Worm (Caenorhabditis elegans) whole organism, late embryonic: ENCODE measurements around the gene pak-1.

Experiments used
- F13H6.1 ChIP-seq: sonication (generic microtip); optimal IDR thresholded peaks from 2 replicates; lab custom pipeline; 2016; ENCODE audit warnings: missing genetic modification characterization, missing compliant biosample characterization
- T23F11.4 ChIP-seq: fragments of 200-800 bp; sonication (Bioruptor generic); optimal IDR thresholded peaks from 2 replicates; lab custom pipeline; 2018; ENCODE audit warnings: mild to moderate bottlenecking, missing genetic modification characterization, missing compliant biosample characterization
- ceh-19 ChIP-seq: fragments of 200-800 bp; sonication (Bioruptor generic); optimal IDR thresholded peaks from 2 replicates; lab custom pipeline; 2018; ENCODE audit warnings: mild to moderate bottlenecking, missing genetic modification characterization, missing compliant biosample characterization
- elt-4 ChIP-seq: sonication (generic microtip); optimal IDR thresholded peaks from 2 replicates; lab custom pipeline; 2016; ENCODE audit warnings: missing genetic modification characterization, missing compliant biosample characterization
- hlh-15 ChIP-seq: sonication (generic microtip); optimal IDR thresholded peaks from 2 replicates; lab custom pipeline; 2016; ENCODE audit warnings: missing genetic modification characterization, missing compliant biosample characterization
- pha-4 ChIP-seq: fragments of 150-350 bp; optimal IDR thresholded peaks from 2 replicates; lab custom pipeline; 2018; ENCODE audit warnings: missing biosample characterization, missing genetic modification reagents, missing genetic modification characterization
- rnt-1 ChIP-seq: sonication (generic microtip); optimal IDR thresholded peaks from 2 replicates; lab custom pipeline; 2016; ENCODE audit warnings: missing genetic modification characterization, missing compliant biosample characterization
- sox-4 ChIP-seq: sonication (generic microtip); optimal IDR thresholded peaks from 2 replicates; lab custom pipeline; 2017; ENCODE audit warnings: mild to moderate bottlenecking, missing genetic modification characterization, inconsistent platforms, missing compliant biosample characterization

DNA sequence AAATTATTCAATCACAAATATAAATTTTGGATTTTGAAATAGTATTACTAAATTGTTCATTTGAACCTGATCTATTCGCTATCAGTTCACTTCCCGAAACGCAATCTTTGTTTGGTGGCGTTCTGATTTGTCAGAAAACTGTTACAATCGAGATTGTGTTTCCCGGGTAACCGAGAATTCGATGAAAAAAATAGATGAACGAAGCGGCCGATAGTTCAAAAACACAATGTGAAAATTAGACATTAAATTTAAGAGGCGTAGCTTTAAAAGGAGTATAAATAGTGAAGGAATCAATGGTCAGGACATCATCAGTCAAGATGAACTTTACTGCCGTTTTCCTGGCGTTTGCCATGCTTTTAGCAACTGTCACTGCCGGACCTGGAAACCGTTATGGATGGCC lies 37.4 kb upstream of the pak-1 start, which contains the start of gene C45B2.1:
- TF ChIP-seq sox-4 (tag; lab: Kevin White, UChicago) (no peak), F13H6.1 (tag; lab: Kevin White, UChicago) (no peak), pha-4 (tag; lab: Kevin White, UChicago) (no peak), rnt-1 (no peak), elt-4 (tag; lab: Kevin White, UChicago) (no peak), ceh-19 (GFP tag; lab: Kevin White, UChicago) (no peak), hlh-15 (tag; lab: Kevin White, UChicago) (no peak), T23F11.4 (GFP tag; lab: Kevin White, UChicago) (no peak)
